Fruit fly (Drosophila melanogaster): ENCODE data around the gene Gr63a.

DNA sequence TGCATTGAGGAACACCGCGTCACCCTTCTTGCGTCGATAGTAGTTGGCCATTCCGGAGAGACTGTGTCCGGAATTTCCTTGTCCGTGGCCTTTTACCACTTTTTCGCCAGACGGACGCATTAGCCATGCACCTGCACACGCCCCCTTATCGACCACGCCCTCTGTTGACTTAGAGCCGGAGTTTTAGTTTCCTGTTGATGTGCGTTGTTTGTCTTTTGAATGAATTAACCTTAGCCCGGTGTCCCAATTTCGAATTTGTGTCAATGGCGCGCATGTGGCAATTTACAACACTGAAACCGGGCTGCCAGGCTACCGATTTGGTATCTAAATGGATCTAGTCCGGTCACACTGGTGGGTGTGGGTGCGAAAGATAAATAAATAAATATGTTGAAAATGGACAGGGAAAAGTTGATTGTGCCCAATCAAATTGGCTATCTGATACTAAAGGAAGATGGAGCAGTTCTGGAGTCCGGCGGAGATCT lies at the start of gene Gr63a, which contains the start of gene Lamtor4:
- TF ChIP-seq Ets98B (GFP tag; IDR thresholded peaks at IDR 0.05) (no peak), CG32121 (GFP tag; IDR thresholded peaks at IDR 0.05) (0 out of 2 replicates have a peak, but pooled peaks have one; percentile 17), EcR (GFP tag; optimal IDR thresholded peaks at IDR 0.05) (no peak), rn (GFP tag; IDR thresholded peaks at IDR 0.05) (no peak), CG13204 (GFP tag; optimal IDR thresholded peaks at IDR 0.05) (no peak)

Measured in whole organism, pupa.